Fruit fly (Drosophila melanogaster) Kc167 (cell line): Measurements from ENCODE around the gene CG13282.

Experiments
- insv ChIP-seq: fragments of >200 bp; optimal IDR thresholded peaks from 3 replicates; lab custom pipeline; 2018; ENCODE audit warnings: missing external identifiers
- ttk ChIP-seq: sonication (Bioruptor generic); optimal IDR thresholded peaks from 2 replicates; lab custom pipeline; 2017; ENCODE audit warnings: missing external identifiers

DNA sequence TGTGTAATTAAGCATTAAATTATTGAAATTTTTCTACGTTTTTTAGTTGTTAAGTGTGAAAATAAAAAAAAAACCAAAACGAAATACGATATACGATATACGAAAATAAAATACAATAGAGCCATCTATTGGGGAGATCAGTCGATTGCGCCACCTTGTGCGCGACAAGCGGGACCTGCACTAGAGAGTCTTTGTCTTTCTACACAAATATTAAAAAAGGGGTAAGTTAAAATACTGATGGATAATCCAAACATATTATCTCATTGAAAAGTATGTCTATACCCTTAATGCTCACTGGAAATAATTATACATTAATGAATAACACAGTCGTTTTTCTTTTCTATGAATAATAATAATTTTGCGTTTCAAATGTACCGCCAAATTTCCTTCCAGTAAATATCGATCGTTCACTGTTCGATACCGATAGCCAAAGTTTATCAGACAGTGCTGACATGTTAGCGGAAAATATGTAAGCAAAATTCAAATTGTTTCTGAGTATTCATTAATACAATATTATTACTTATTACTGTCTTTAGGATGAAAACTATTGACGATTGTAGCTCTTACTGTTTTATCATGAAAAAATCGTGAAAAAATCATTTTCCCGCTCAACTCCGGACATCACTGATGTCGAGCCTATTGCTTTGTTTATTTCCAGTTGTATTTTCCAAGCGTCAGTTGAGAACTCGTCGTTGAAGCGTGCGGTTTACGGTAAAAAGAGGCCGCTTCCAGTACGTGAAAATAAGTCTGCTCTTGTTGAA is 18.1 kb downstream of the CG13282 start, which contains the start of gene mdy:
- no peak for TF ChIP-seq ttk (lab: Kevin White, UChicago)
- no peak for TF ChIP-seq insv (lab: Kevin White, UChicago)
